Worm (Caenorhabditis elegans) whole organism, L3 larva: ENCODE measurements around the gene golg-4.

Source experiments
- R02D3.7 ChIP-seq: fragments of 150-350 bp; optimal IDR thresholded peaks from 2 replicates; lab custom pipeline; 2014; ENCODE audit warnings: missing biosample characterization, missing genetic modification characterization
- ZK546.5 ChIP-seq: sonication (generic microtip); optimal IDR thresholded peaks from 2 replicates; lab custom pipeline; 2017; ENCODE audit warnings: missing biosample characterization, missing genetic modification characterization
- aly-2 ChIP-seq: fragments of 150-350 bp; optimal IDR thresholded peaks from 2 replicates; lab custom pipeline; 2014; ENCODE audit warnings: missing biosample characterization, missing genetic modification characterization
- ama-1 ChIP-seq: fragments of 150-350 bp; optimal IDR thresholded peaks from 2 replicates; lab custom pipeline; 2018
- ceh-16 ChIP-seq: sonication (generic microtip); optimal IDR thresholded peaks from 2 replicates; lab custom pipeline; 2017; ENCODE audit warnings: missing biosample characterization, missing genetic modification characterization
- ceh-28 ChIP-seq: fragments of 150-350 bp; optimal IDR thresholded peaks from 2 replicates; lab custom pipeline; 2014; ENCODE audit warnings: missing biosample characterization, missing genetic modification reagents, missing genetic modification characterization
- ceh-82 ChIP-seq: fragments of 150-350 bp; optimal IDR thresholded peaks from 2 replicates; lab custom pipeline; 2014; ENCODE audit warnings: missing biosample characterization, missing genetic modification characterization
- ceh-9 ChIP-seq: sonication (generic microtip); optimal IDR thresholded peaks from 2 replicates; lab custom pipeline; 2018; ENCODE audit warnings: missing biosample characterization, missing genetic modification characterization
- daf-12 ChIP-seq: fragments of 150-350 bp; optimal IDR thresholded peaks from 2 replicates; lab custom pipeline; 2014; ENCODE audit warnings: missing biosample characterization, missing genetic modification reagents, missing genetic modification characterization
- egl-27 ChIP-seq: sonication (generic microtip); optimal IDR thresholded peaks from 4 replicates; lab custom pipeline; 2017; ENCODE audit warnings: missing biosample characterization, missing genetic modification reagents, missing genetic modification characterization
- egl-5 ChIP-seq: fragments of 150-350 bp; optimal IDR thresholded peaks from 2 replicates; lab custom pipeline; 2017; ENCODE audit warnings: missing biosample characterization, missing genetic modification reagents, missing genetic modification characterization, inconsistent platforms
- elt-1 ChIP-seq: fragments of 150-350 bp; optimal IDR thresholded peaks from 2 replicates; lab custom pipeline; 2014; ENCODE audit warnings: missing biosample characterization, missing genetic modification characterization
- elt-2 ChIP-seq: sonication (generic microtip); optimal IDR thresholded peaks from 2 replicates; lab custom pipeline; 2016; ENCODE audit warnings: missing genetic modification reagents, mild to moderate bottlenecking, missing genetic modification characterization, missing compliant biosample characterization
- elt-3 ChIP-seq, 3 experiments: fragments of 150-350 bp in 1 of 3; sonication (generic microtip) in 2 of 3; optimal IDR thresholded peaks; 2 replicates in 2 of 3; 4 replicates in 1 of 3; lab custom pipeline; 2014 to 2017; ENCODE audit warnings: missing biosample characterization in 3 of 3, missing genetic modification characterization in 3 of 3
- eor-1 ChIP-seq, 2 experiments: fragments of 150-350 bp; optimal IDR thresholded peaks; 2 replicates each; lab custom pipeline; 2014 to 2018; ENCODE audit warnings: missing biosample characterization in 2 of 2, missing genetic modification characterization in 2 of 2
- fkh-10 ChIP-seq: sonication (generic microtip); optimal IDR thresholded peaks from 2 replicates; lab custom pipeline; 2017; ENCODE audit warnings: missing biosample characterization, missing genetic modification reagents, missing genetic modification characterization
- fkh-2 ChIP-seq: fragments of 150-350 bp; optimal IDR thresholded peaks from 2 replicates; lab custom pipeline; 2014; ENCODE audit warnings: missing biosample characterization, missing genetic modification reagents, missing genetic modification characterization
- fos-1 ChIP-seq: fragments of 150-350 bp; optimal IDR thresholded peaks from 2 replicates; lab custom pipeline; 2014; ENCODE audit warnings: missing biosample characterization, missing genetic modification characterization
- hmg-11 ChIP-seq: sonication (generic microtip); optimal IDR thresholded peaks from 2 replicates; lab custom pipeline; 2016; ENCODE audit warnings: missing genetic modification characterization, missing compliant biosample characterization
- jun-1 ChIP-seq: fragments of 150-350 bp; optimal IDR thresholded peaks from 2 replicates; lab custom pipeline; 2014; ENCODE audit warnings: missing biosample characterization, missing genetic modification reagents, missing genetic modification characterization
- lin-15B ChIP-seq: fragments of 150-350 bp; optimal IDR thresholded peaks from 2 replicates; lab custom pipeline; 2014; ENCODE audit warnings: missing biosample characterization, missing genetic modification characterization
- lin-39 ChIP-seq: fragments of 150-350 bp; optimal IDR thresholded peaks from 2 replicates; lab custom pipeline; 2018; ENCODE audit warnings: missing biosample characterization, missing genetic modification reagents, missing genetic modification characterization
- lsy-12 ChIP-seq: sonication (generic microtip); optimal IDR thresholded peaks from 2 replicates; lab custom pipeline; 2016; ENCODE audit warnings: mild to moderate bottlenecking, missing genetic modification characterization, missing compliant biosample characterization
- mdl-1 ChIP-seq: fragments of 150-350 bp; optimal IDR thresholded peaks from 2 replicates; lab custom pipeline; 2014; ENCODE audit warnings: missing biosample characterization, missing genetic modification characterization
- mml-1 ChIP-seq: fragments of 150-350 bp; sonication (generic microtip); optimal IDR thresholded peaks from 3 replicates; lab custom pipeline; 2014; ENCODE audit warnings: missing biosample characterization, missing genetic modification characterization
- nfya-1 ChIP-seq: sonication (generic microtip); optimal IDR thresholded peaks from 2 replicates; lab custom pipeline; 2017; ENCODE audit warnings: missing genetic modification characterization, mild to moderate bottlenecking, missing compliant biosample characterization, antibody characterized with exemption, moderate library complexity; ENCODE audit not compliant: insufficient read depth
- nhr-11 ChIP-seq: fragments of 150-350 bp; optimal IDR thresholded peaks from 2 replicates; lab custom pipeline; 2014; ENCODE audit warnings: missing biosample characterization, missing genetic modification characterization
- nhr-12 ChIP-seq: fragments of 150-350 bp; optimal IDR thresholded peaks from 2 replicates; lab custom pipeline; 2014; ENCODE audit warnings: missing biosample characterization, missing genetic modification characterization
- nhr-23 ChIP-seq: fragments of 150-350 bp; optimal IDR thresholded peaks from 2 replicates; lab custom pipeline; 2014; ENCODE audit warnings: missing biosample characterization, missing genetic modification reagents, missing genetic modification characterization
- nhr-237 ChIP-seq: fragments of 150-350 bp; optimal IDR thresholded peaks from 2 replicates; lab custom pipeline; 2014; ENCODE audit warnings: missing biosample characterization, missing genetic modification characterization
- nhr-25 ChIP-seq: sonication (generic microtip); optimal IDR thresholded peaks from 2 replicates; lab custom pipeline; 2017; ENCODE audit warnings: missing biosample characterization, missing genetic modification characterization
- nhr-28 ChIP-seq: fragments of 150-350 bp; optimal IDR thresholded peaks from 2 replicates; lab custom pipeline; 2014; ENCODE audit warnings: missing biosample characterization, missing genetic modification characterization
- nhr-43 ChIP-seq: sonication (generic microtip); optimal IDR thresholded peaks from 2 replicates; lab custom pipeline; 2016; ENCODE audit warnings: mild to moderate bottlenecking, missing genetic modification characterization, missing compliant biosample characterization; ENCODE audit not compliant: poor library complexity, severe bottlenecking
- nhr-67 ChIP-seq: fragments of 150-350 bp; optimal IDR thresholded peaks from 2 replicates; lab custom pipeline; 2014; ENCODE audit warnings: missing biosample characterization, missing genetic modification characterization
- nhr-76 ChIP-seq: fragments of 150-350 bp; sonication (generic microtip); optimal IDR thresholded peaks from 5 replicates; lab custom pipeline; 2014; ENCODE audit warnings: missing biosample characterization, missing genetic modification characterization
- nhr-77 ChIP-seq: fragments of 150-350 bp; optimal IDR thresholded peaks from 2 replicates; lab custom pipeline; 2014; ENCODE audit warnings: missing biosample characterization, missing genetic modification characterization
- pha-4 ChIP-seq: fragments of 150-350 bp; optimal IDR thresholded peaks from 2 replicates; lab custom pipeline; 2014; ENCODE audit warnings: missing biosample characterization, missing genetic modification reagents, missing genetic modification characterization
- pqm-1 ChIP-seq: fragments of 150-350 bp; optimal IDR thresholded peaks from 2 replicates; lab custom pipeline; 2017; ENCODE audit warnings: missing biosample characterization, missing genetic modification characterization, inconsistent platforms
- sea-2 ChIP-seq: fragments of 150-350 bp; sonication (generic microtip); optimal IDR thresholded peaks from 4 replicates; lab custom pipeline; 2014; ENCODE audit warnings: missing biosample characterization, missing genetic modification reagents, missing genetic modification characterization
- skn-1 ChIP-seq: fragments of 150-350 bp; optimal IDR thresholded peaks from 2 replicates; lab custom pipeline; 2014; ENCODE audit warnings: missing biosample characterization, missing genetic modification characterization
- snpc-4 ChIP-seq: fragments of 150-350 bp; optimal IDR thresholded peaks from 2 replicates; lab custom pipeline; 2014; ENCODE audit warnings: missing biosample characterization, missing genetic modification characterization
- tbx-2 ChIP-seq: sonication (generic microtip); optimal IDR thresholded peaks from 2 replicates; lab custom pipeline; 2016; ENCODE audit warnings: mild to moderate bottlenecking, missing genetic modification characterization, missing compliant biosample characterization
- unc-39 ChIP-seq: sonication (generic microtip); optimal IDR thresholded peaks from 4 replicates; lab custom pipeline; 2017; ENCODE audit warnings: missing biosample characterization, missing genetic modification characterization
- unc-62 ChIP-seq: fragments of 150-350 bp; sonication (generic microtip); optimal IDR thresholded peaks from 4 replicates; lab custom pipeline; 2014; ENCODE audit warnings: missing biosample characterization, missing genetic modification reagents, missing genetic modification characterization
- zag-1 ChIP-seq: fragments of 150-350 bp; optimal IDR thresholded peaks from 2 replicates; lab custom pipeline; 2014; ENCODE audit warnings: missing biosample characterization, missing genetic modification characterization
- ztf-11 ChIP-seq: fragments of 150-350 bp; optimal IDR thresholded peaks from 2 replicates; lab custom pipeline; 2014; ENCODE audit warnings: missing biosample characterization, missing genetic modification characterization
- ztf-4 ChIP-seq: fragments of 150-350 bp; optimal IDR thresholded peaks from 2 replicates; lab custom pipeline; 2014; ENCODE audit warnings: missing biosample characterization, missing genetic modification characterization

Gene golg-4

ce11 chrIII:3460061-3460460 is 54.7 kb downstream of the golg-4 start, which contains the start of gene C34C12.8:
C34C12.8 (plus strand) TSS chrIII:3460406.
- TF ChIP-seq nhr-12 (tag; lab: Kevin White, UChicago): no peak
- TF ChIP-seq elt-2 (tag; lab: Kevin White, UChicago): peak; percentile 66
- peak; percentile 70 for TF ChIP-seq nhr-76 (tag; lab: Kevin White, UChicago)
- TF ChIP-seq snpc-4 (tag; lab: Kevin White, UChicago): peak; percentile 86
- peak; percentile 31 for TF ChIP-seq elt-1 (tag; lab: Kevin White, UChicago)
- TF ChIP-seq daf-12 (tag; lab: Kevin White, UChicago): no peak
- TF ChIP-seq ztf-4 (tag; lab: Kevin White, UChicago): peak; percentile 28
- peak; percentile 89 for TF ChIP-seq hmg-11 (tag; lab: Kevin White, UChicago)
- TF ChIP-seq ama-1: peak; percentile 62
- no peak for TF ChIP-seq nhr-237
- TF ChIP-seq nhr-23: peak; percentile 98
- TF ChIP-seq R02D3.7: peak; percentile 89
- TF ChIP-seq nhr-77: peak; percentile 83
- peak; percentile 94 for TF ChIP-seq nhr-25 (tag; lab: Kevin White, UChicago)
- TF ChIP-seq ceh-28: peak; percentile 87
- no peak for TF ChIP-seq aly-2 (tag; lab: Kevin White, UChicago)
- peak; percentile 93 for TF ChIP-seq tbx-2 (tag; lab: Kevin White, UChicago)
- peak; percentile 89 for TF ChIP-seq fkh-10 (GFP tag; lab: Kevin White, UChicago)
- TF ChIP-seq unc-39: no peak
- no peak for TF ChIP-seq nhr-67 (tag; lab: Kevin White, UChicago)
- TF ChIP-seq egl-27 (tag; lab: Kevin White, UChicago): peak; percentile 53
- peak; percentile 37 for TF ChIP-seq zag-1 (tag; lab: Kevin White, UChicago)
- peak in 1 of 2 experiments; percentile 30 for TF ChIP-seq eor-1 (tag; optimal IDR thresholded peaks at IDR 0.05; lab: Kevin White, UChicago)
- peak; percentile 57 for TF ChIP-seq nhr-11 (tag; lab: Kevin White, UChicago)
- TF ChIP-seq lsy-12: peak; percentile 91
- TF ChIP-seq ceh-82 (tag; lab: Kevin White, UChicago): peak; percentile 83
- peak; percentile 20 for TF ChIP-seq ZK546.5
- TF ChIP-seq ceh-16 (tag; lab: Kevin White, UChicago): no peak
- peak; percentile 80 for TF ChIP-seq lin-39 (tag; lab: Kevin White, UChicago)
- peak; percentile 95 for TF ChIP-seq nfya-1 (tag; lab: Kevin White, UChicago)
- peak; percentile 6 for TF ChIP-seq unc-62 (GFP tag; lab: Kevin White, UChicago)
- no peak for TF ChIP-seq ztf-11 (tag; lab: Kevin White, UChicago)
- no peak for TF ChIP-seq mdl-1
- no peak for TF ChIP-seq sea-2 (GFP tag; lab: Kevin White, UChicago)
- no peak for TF ChIP-seq fkh-2 (tag; lab: Kevin White, UChicago)
- no peak for TF ChIP-seq mml-1 (tag; lab: Kevin White, UChicago)
- TF ChIP-seq lin-15B (tag; lab: Kevin White, UChicago): peak; percentile 97
- TF ChIP-seq elt-3 (tag; optimal IDR thresholded peaks at IDR 0.05; lab: Kevin White, UChicago): no peak
- peak; percentile 93 for TF ChIP-seq jun-1
- no peak for TF ChIP-seq ceh-9 (tag; lab: Kevin White, UChicago)
- TF ChIP-seq nhr-28 (tag; lab: Kevin White, UChicago): no peak
- TF ChIP-seq pha-4 (tag; lab: Kevin White, UChicago): peak; percentile 95
- TF ChIP-seq fos-1 (tag; lab: Kevin White, UChicago): no peak
- peak; percentile 66 for TF ChIP-seq egl-5 (tag; lab: Kevin White, UChicago)
- TF ChIP-seq pqm-1 (tag; lab: Kevin White, UChicago): peak; percentile 1
- TF ChIP-seq skn-1 (tag; lab: Kevin White, UChicago): peak; percentile 71
- peak; percentile 94 for TF ChIP-seq nhr-43 (tag; lab: Kevin White, UChicago)
